Fruit fly (Drosophila melanogaster) whole organism: ENCODE results near the gene RpS14a.

Source experiments
- CG8478 ChIP-seq: fragments of >200 bp; optimal IDR thresholded peaks from 2 replicates; lab custom pipeline; 2018; ENCODE audit warnings: inconsistent platforms
- Dll ChIP-seq: fragments of >200 bp; optimal IDR thresholded peaks from 2 replicates; lab custom pipeline; 2017
- EcR ChIP-seq, 2 experiments: fragments of >200 bp; optimal IDR thresholded peaks; 2 replicates each; lab custom pipeline; 2017; ENCODE audit warnings: missing biosample characterization in 2 of 2, missing genetic modification characterization in 2 of 2, missing genetic modification reagents in 2 of 2
- pan ChIP-seq: fragments of >200 bp; optimal IDR thresholded peaks from 2 replicates; lab custom pipeline; 2017
- psq ChIP-seq: fragments of >200 bp; optimal IDR thresholded peaks from 2 replicates; lab custom pipeline; 2017
- usp ChIP-seq: fragments of >200 bp; optimal IDR thresholded peaks from 2 replicates; lab custom pipeline; 2017; ENCODE audit warnings: missing biosample characterization, missing genetic modification characterization, mixed read lengths

Gene RpS14a

DNA sequence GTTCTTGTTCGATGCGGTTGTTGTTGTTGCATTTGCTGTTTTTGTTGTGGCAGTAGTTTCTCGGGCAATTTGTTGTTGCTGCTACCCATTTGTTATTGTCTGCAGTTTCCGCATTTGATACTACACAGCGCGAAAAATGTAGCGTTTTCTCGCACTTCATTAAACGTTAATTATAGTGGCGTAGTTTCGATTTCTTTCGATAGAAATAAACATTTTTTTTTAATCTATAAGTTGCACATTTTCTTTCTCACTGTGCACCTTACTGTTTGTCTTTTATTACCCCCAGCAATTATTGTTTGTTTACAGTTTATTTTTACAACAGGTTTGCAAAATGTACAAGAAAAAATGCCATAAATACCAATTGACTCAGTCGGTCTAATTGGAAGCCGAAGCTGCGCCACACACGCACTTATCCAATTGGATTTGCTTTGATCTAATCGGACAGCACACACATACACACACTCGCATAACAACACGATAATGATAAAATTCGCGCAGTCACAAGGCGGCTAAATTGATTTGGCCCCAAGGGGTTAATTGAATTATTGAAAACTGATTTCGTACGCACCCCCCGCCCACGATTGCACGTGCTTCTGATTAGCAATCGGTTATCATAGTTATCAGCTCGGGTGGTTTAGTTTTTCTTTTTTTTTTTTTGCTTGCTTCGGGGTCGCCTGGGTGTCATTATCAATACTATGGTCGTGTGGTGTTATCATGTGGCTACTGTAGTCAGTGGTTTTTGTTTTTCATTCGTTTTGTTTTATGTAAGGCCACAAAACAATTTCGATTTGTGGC lies 32.4 kb downstream of the RpS14a start:
- TF ChIP-seq EcR (GFP tag; optimal IDR thresholded peaks at IDR 0.05; lab: Kevin White, UChicago) (no peak), Dll (no peak), psq (lab: Kevin White, UChicago) (no peak), usp (GFP tag; lab: Kevin White, UChicago) (no peak), pan (no peak), CG8478 (no peak)

DNA sequence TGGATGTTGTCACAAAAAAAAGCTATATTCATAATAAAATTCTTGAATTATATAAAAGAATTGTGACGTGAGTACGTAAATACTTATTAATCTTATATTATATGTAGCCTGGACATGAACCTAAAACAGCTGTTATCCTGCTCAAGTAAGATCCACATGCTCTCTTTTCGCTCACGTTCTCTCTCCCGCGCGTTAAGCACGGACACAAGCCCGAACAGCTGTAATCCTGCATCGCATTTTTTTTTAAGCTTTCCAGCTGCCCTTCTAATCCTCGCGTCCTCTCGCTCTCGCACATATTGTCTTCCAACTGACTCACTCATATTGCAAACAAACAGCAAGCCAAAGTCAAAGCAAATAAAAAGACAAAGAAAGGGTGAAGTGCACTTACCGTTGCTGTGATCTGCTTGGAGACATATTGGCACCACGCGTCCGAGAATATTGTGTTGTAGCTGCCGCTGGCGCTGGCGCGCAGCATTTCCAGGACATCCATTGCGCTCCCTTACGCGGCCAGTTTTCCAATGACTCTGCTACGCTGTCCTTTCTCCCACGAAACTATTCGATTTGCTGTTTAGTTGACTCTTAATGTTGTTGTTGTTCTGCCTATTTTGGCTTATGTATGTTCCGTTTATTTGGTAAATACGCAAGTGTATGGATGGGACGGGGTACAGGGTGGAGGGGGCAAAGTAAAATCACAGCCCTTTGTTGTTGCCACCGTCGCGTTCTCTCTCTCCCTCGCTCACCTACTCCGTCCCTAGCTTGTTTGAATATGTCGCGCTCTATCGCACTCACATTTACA lies 33.7 kb downstream of the RpS14a start:
- no peak for TF ChIP-seq CG8478
- TF ChIP-seq usp (GFP tag; lab: Kevin White, UChicago), result no peak
- TF ChIP-seq EcR (GFP tag; optimal IDR thresholded peaks at IDR 0.05; lab: Kevin White, UChicago), result no peak
- TF ChIP-seq pan, result no peak
- TF ChIP-seq Dll, result no peak
- TF ChIP-seq psq (lab: Kevin White, UChicago), result no peak

DNA sequence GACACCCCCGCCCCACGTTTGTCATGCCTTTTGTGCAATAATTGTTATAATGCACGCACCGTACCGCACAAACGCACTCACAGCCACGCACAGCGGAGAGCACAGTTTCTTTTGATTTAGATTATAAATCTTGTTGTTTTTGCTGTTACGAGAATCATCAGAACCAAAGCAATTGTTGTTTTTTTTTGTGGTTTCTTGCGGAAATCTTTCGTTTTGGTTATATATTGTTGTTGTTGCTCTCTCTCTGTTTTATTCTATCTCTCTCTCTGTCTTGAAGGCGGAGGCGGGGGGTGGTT lies 34.3 kb downstream of the RpS14a start:
- TF ChIP-seq psq (lab: Kevin White, UChicago), result no peak
- no peak for TF ChIP-seq usp (GFP tag; lab: Kevin White, UChicago)
- TF ChIP-seq EcR (GFP tag; optimal IDR thresholded peaks at IDR 0.05; lab: Kevin White, UChicago), result no peak
- no peak for TF ChIP-seq pan
- no peak for TF ChIP-seq Dll
- TF ChIP-seq CG8478, result no peak

DNA sequence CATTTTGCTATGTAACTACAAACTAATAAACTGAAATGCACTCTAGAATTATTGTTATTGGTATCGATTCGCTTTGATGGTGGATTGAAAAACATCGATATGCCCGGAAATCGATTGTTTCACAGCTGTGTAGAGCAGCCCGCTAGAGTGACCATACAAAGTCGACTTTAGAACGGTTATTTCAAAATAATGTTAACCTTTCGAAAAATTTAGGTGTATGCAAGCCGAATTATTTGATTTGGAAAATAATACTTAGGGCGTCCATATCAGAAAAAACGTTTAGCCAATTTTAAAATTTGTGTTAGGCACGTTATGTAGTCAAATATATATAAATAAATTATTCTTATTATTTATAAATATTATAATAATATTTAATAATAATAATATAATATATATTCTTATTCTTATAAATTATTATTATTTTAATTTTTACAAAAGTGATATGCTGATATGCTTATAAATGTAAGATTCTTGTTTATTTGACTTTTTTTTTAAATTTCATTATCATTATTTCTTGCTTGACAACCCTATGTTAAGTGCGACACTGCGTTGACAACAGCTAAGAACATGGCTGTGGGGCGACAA lies 34.8 kb downstream of the RpS14a start, which contains the start of gene sws:
Gene sws (minus strand): TSS at position 22 of the 585 bp plus-strand sequence.
- TF ChIP-seq pan (no peak), usp (GFP tag; lab: Kevin White, UChicago) (no peak), psq (lab: Kevin White, UChicago) (no peak), CG8478 (no peak), EcR (GFP tag; optimal IDR thresholded peaks at IDR 0.05; lab: Kevin White, UChicago) (no peak), Dll (no peak)

DNA sequence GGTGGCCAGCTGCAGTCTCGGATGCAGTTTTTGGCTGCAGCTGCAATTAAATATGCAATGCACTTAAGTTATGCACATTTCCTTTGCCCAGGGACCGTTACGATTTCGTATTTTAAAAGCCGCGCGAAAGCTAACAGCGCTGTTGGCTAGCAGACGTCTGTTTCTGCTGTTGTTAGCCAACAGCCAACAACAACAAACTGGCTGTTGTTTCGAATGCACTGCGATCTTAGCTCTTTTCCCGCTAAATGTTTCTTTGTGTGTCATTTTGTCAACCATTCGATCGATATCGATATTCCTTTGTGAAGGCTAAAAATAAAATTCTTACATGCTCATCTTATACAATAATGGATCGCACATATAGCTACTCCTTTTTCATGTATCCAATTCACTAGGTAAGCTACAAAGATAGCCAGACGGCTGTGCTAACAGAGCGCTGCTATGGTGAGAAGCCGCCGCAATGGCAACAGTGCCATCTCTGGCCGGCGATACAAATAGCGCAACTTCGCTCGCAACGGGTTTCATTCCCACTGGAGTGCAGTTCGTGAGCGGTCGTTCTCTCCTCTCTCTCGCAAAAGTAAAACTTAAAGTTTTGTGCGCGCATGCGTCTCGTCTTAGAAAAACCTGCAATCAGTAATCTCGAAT lies 35.8 kb downstream of the RpS14a start:
- TF ChIP-seq Dll, result no peak
- TF ChIP-seq usp (GFP tag; lab: Kevin White, UChicago), result no peak
- TF ChIP-seq EcR (GFP tag; optimal IDR thresholded peaks at IDR 0.05; lab: Kevin White, UChicago), result no peak

DNA sequence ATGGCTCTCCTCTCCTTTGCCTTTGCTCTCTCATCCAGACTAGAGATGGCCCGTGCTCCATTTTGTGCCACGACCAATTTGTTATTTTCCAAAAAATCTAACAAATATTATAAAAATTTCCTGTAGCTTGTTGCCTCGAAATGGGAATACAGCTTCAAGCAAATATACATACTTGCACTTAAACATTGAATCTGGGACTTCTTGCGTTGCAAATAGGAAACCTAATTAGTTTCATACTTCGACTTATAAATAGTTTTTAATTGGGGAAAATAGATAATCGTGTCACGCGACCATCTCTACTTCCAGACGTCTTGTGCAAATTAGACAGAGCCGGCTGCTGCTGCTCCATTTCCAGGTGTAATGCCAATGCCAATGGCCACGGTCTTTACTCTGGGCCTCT lies 36.9 kb downstream of the RpS14a start:
- no peak for TF ChIP-seq usp (GFP tag; lab: Kevin White, UChicago)
- TF ChIP-seq psq (lab: Kevin White, UChicago), result no peak
- TF ChIP-seq pan, result no peak
- TF ChIP-seq CG8478, result no peak
- no peak for TF ChIP-seq EcR (GFP tag; optimal IDR thresholded peaks at IDR 0.05; lab: Kevin White, UChicago)
- no peak for TF ChIP-seq Dll

DNA sequence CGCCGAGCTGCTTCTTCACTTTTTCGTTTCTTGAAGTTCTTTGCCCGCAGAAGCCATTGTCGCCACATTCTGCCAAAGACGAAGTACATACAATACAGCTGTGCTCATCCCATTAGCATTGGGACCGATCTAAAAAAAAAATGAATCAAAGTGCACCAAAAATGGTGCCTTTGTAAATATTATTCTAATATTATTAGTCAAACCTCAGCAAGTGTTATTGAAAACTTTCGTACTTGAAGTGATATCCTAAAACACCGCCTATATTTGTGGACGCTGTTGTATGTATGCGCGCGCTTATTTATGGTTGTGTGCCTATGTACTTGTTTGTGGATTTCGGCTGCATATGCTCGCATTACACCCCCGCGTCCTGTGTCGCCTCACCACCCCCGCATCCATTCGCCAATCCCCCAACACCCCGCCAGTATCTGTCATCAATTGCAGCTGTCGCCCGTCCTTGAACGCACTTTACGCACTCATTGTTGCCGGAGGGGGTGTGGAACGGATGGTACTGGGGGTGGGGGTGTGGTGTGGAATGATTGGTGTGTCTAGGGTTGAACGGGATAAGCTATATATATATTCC lies 38.9 kb downstream of the RpS14a start:
- TF ChIP-seq usp (GFP tag; lab: Kevin White, UChicago) (no peak), EcR (GFP tag; optimal IDR thresholded peaks at IDR 0.05; lab: Kevin White, UChicago) (no peak), CG8478 (no peak), psq (lab: Kevin White, UChicago) (no peak), pan (no peak), Dll (no peak)

DNA sequence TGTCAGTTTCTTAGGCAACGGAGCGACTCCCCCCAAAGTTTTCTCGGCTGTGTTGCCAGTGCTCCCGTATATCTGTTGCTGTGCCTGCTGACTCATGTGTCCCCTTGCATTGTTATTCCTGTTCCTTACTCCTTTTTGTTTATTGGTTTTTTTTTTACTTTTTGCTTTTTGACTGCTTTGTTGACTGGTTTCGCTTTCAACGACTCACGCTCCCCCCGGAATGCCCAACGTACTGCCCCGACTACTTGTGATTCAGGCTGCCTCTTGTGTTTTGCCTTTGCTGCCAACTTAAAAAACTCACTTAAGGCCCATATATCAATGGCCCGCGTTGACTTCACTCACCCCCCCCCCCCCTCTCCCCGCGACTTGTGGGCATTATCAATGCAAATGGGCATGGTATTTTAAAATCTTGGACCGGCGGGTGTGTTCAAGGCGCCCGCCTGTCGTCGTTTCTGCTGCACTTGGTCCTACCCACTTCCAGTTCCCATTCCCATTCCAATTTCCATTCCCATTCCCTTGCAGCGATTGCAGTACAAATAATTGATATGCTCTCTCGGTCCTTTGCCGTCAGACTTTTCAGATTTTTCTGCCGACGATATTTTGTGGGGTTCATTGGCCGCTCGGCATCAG lies 39.9 kb downstream of the RpS14a start:
- TF ChIP-seq usp (GFP tag; lab: Kevin White, UChicago) (no peak), EcR (GFP tag; optimal IDR thresholded peaks at IDR 0.05; lab: Kevin White, UChicago) (peak in 1 of 2 experiments; percentile 17)

DNA sequence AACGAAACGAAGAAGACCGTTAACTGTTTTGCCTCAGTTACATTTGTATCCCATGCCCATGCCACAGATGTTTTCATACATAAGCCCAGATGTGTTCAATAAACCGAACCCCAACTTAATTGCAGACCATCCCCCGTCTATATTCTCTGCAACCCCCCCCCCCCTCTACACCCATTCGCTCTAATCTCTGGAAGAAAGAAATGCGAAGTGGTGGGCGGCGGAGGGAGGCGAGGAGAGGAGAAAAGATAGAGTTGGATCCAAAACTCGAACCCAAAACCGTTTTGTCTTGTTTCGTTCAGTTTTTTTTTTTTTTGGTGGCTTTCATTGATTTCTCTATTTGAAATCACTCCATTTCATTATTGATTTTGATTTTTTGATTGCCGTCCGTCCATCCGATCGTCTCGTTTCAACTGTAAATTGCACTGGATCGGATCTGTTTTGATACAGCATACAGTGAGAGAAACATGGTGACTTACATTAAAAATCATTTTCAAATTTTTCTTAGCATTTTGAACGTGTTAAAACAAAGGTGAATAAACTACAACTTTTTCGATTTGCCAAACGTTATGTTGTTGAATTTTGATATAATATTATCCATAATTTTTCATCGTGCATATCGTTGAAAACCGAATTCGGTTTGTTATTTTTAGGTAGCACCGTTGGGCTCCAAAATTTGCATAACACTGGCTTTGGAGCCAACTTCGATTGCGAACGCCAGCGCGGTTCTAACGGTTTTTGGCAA lies 42.1 kb downstream of the RpS14a start:
- no peak for TF ChIP-seq usp (GFP tag; lab: Kevin White, UChicago)
- TF ChIP-seq Dll, result no peak
- no peak for TF ChIP-seq CG8478
- TF ChIP-seq psq (lab: Kevin White, UChicago), result no peak
- TF ChIP-seq EcR (GFP tag; optimal IDR thresholded peaks at IDR 0.05; lab: Kevin White, UChicago), result no peak
- no peak for TF ChIP-seq pan

DNA sequence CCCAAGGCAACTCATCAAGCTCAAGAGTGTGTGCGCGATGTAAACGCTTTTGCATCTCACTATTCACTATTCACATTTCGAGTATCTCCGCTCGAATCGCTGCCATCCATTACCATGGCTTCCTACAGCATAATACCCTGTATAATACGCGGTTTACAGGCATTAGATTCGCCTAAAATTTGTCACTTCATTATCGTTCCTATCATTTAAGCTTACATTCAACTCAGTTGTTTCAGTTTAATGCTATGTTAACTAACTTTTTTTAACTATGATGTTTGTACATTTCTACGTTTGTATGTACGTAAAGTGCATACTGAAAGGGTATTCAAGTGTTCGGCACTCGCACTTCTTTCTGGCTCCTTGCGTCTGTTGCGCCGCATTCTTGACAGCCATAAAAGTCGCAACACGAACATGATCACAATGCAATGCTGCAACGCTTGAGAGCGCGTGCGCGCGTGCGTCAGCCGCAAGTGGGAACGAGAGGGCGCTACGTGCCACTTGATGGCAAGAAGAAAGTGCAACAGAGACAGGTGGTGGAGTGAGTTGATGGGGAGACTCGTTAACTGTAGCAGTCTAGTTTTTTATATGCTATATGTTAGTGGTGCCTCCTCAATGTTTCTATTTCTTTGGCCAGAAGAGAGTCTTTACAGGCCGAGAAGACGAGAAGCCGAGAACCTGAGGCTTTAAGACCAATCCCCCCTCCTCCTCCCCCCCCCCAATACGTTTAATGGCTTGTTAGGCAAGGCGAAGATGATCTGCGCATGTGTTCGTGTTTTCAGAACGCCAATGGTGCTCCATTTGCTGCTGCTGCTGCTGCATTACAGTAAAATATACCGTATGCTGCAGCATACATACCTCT lies 43.7 kb downstream of the RpS14a start:
- TF ChIP-seq CG8478 (no peak), pan (peak; percentile 59)
